Fruit fly (Drosophila melanogaster): ENCODE results near the gene CG15353.
A peak's percentile ranks its signal among the peaks of the same experiment; 100 is the strongest.

The CG15353 gene

DNA sequence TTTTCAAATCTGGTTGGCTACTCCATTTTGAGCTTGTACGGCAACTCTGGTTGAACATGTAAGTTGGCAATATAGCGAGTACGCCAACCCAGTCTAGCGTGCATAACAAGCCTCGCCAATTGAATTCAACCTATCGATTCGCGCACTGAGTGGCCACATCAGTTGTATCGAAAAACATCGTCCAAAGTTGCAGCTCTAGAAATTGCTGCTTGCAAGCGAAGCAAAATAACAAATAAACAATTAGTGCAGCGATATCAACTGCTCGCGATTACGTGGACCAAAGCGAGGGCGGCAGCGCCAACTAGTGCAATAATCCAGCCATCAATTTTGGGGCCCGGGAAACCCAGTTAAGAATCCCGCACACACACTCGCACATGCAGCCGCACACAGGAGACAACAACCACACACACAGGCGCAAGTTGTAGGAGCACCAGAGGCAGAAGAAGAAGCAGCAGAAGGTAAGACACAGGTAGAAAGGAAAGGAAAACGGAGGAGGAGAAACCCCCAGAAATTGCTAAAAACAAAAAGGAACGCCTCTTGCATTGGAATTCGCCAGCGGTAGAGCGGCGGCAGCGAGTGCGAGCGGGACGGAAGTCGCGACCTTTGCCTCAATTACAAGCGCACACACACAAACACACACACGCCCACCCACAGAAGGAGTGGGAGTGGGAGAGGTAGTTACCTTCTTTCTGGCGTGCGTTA lies 30.7 kb upstream of the CG15353 start (continued):
- TF ChIP-seq dmrt93B (GFP tag; optimal IDR thresholded peaks at IDR 0.05) (no peak), usp (GFP tag; optimal IDR thresholded peaks at IDR 0.05) (no peak), Hr78 (GFP tag; optimal IDR thresholded peaks at IDR 0.05) (no peak), Rel (GFP tag; optimal IDR thresholded peaks at IDR 0.05) (no peak), Rel (tag; optimal IDR thresholded peaks at IDR 0.05) (peak; percentile 71), jim (GFP tag; optimal IDR thresholded peaks at IDR 0.05) (no peak), br (GFP tag; optimal IDR thresholded peaks at IDR 0.05) (no peak), Hnf4 (GFP tag; optimal IDR thresholded peaks at IDR 0.05) (no peak), HLH106 (tag; optimal IDR thresholded peaks at IDR 0.05) (no peak), Myc (optimal IDR thresholded peaks at IDR 0.05) (peak; percentile 86)

DNA sequence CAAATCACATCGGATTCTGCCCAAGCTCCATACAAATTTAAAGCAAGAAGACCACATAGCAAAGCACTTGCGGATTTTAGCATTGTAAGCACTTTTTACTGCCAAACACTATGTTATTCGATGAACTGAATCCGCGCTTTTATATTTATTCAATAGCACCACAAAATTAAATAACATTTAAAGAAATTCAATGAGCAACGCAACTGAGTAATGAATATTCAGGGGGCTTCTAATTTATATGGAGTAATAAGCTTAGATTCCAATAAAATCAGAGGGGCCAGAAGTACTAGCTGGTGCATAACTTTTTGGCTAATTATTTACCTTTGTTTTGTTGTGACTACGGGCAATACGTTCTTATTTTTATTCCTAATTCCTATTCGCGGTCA lies 30.2 kb upstream of the CG15353 start, which contains the start of gene lectin-22C:
TSS of gene lectin-22C (minus strand) at position 101 of the 386 bp plus-strand sequence.
- TF ChIP-seq psq (GFP tag; optimal IDR thresholded peaks at IDR 0.05) (no peak), sage (GFP tag; optimal IDR thresholded peaks at IDR 0.05) (no peak), sv (GFP tag; optimal IDR thresholded peaks at IDR 0.05) (no peak), CG32264 (GFP tag; optimal IDR thresholded peaks at IDR 0.05) (no peak), Mio (GFP tag; optimal IDR thresholded peaks at IDR 0.05) (no peak), woc (GFP tag; optimal IDR thresholded peaks at IDR 0.05) (no peak), Myc (optimal IDR thresholded peaks at IDR 0.05) (no peak), usp (GFP tag; optimal IDR thresholded peaks at IDR 0.05) (no peak), lola (GFP tag; optimal IDR thresholded peaks at IDR 0.05) (no peak), Hnf4 (GFP tag; optimal IDR thresholded peaks at IDR 0.05) (no peak), CG9705 (GFP tag; optimal IDR thresholded peaks at IDR 0.05) (no peak), brk (GFP tag; optimal IDR thresholded peaks at IDR 0.05) (no peak), pan (optimal IDR thresholded peaks at IDR 0.05) (no peak), Dfd (GFP tag; optimal IDR thresholded peaks at IDR 0.05) (no peak), OdsH (GFP tag; optimal IDR thresholded peaks at IDR 0.05) (no peak)

DNA sequence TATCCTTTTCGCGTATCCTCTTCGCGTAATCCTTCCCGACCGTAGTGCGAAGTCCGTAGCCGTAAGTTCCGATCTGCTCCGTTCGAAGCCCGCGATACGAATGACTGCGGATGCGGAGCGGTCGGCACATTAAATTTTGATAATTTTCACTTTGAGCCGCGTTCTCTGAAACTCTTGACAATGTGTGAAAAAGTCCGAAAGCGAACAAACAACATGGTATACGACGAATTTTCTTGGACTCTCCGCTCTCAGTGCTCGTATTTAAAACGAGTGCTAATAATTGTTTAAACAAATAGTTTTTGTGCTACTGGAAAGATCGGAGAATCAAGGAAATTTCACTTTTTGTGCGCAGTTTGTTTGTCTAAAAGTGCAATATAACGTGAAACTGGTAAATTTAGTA lies 28.9 kb upstream of the CG15353 start, which contains the start of gene CG42296:
TSS of gene CG42296 (minus strand) at position 101 of the 400 bp plus-strand sequence.
- no peak for TF ChIP-seq Hr83 (GFP tag; optimal IDR thresholded peaks at IDR 0.05; ENCODE audit: poor library complexity, severe bottlenecking)
- no peak for TF ChIP-seq jim (GFP tag; optimal IDR thresholded peaks at IDR 0.05)
- no peak for TF ChIP-seq sv (GFP tag; optimal IDR thresholded peaks at IDR 0.05)
- no peak for TF ChIP-seq fru (GFP tag; optimal IDR thresholded peaks at IDR 0.05)
- TF ChIP-seq sage (GFP tag; optimal IDR thresholded peaks at IDR 0.05), result no peak
- no peak for TF ChIP-seq woc (GFP tag; optimal IDR thresholded peaks at IDR 0.05)
- no peak for TF ChIP-seq Jra (GFP tag; optimal IDR thresholded peaks at IDR 0.05)

DNA sequence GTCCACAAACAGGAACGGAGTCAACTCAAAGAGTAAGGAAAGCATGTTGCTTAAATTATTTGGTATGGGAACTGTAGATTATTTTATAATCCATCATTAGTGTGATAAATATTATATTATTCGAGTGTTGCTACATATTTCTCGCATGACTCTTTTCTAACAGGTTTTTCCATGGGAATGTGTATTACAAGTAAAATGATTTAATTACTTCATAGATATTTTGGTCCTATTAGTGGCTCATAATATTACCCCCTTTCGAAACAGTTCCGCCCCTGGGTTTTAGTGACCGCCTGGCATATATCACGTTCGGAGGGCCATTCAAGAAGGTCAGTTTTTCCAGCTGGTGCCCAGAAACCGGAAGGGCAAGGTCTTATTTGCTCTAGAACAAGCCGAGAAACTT lies 25.1 kb upstream of the CG15353 start:
- TF ChIP-seq Hr83 (GFP tag; optimal IDR thresholded peaks at IDR 0.05; ENCODE audit: poor library complexity, severe bottlenecking), result no peak
- no peak for TF ChIP-seq Dfd (GFP tag; optimal IDR thresholded peaks at IDR 0.05)
- TF ChIP-seq Myc (optimal IDR thresholded peaks at IDR 0.05), result no peak
- no peak for TF ChIP-seq br (GFP tag; optimal IDR thresholded peaks at IDR 0.05)
- TF ChIP-seq foxo (GFP tag; optimal IDR thresholded peaks at IDR 0.05), result no peak
- no peak for TF ChIP-seq ey (GFP tag; optimal IDR thresholded peaks at IDR 0.05)
- TF ChIP-seq OdsH (GFP tag; optimal IDR thresholded peaks at IDR 0.05), result no peak
- no peak for TF ChIP-seq Abd-B (GFP tag; optimal IDR thresholded peaks at IDR 0.05)
- TF ChIP-seq lola (GFP tag; optimal IDR thresholded peaks at IDR 0.05), result no peak
- TF ChIP-seq Mio (GFP tag; optimal IDR thresholded peaks at IDR 0.05), result no peak
- no peak for TF ChIP-seq GATAd (GFP tag; optimal IDR thresholded peaks at IDR 0.05)
- TF ChIP-seq Sp1 (GFP tag; optimal IDR thresholded peaks at IDR 0.05), result no peak
- no peak for TF ChIP-seq Vsx2 (GFP tag; optimal IDR thresholded peaks at IDR 0.05; ENCODE audit: partially characterized antibody)
- no peak for TF ChIP-seq sv (GFP tag; optimal IDR thresholded peaks at IDR 0.05)
- no peak for TF ChIP-seq dmrt93B (GFP tag; optimal IDR thresholded peaks at IDR 0.05)
- TF ChIP-seq h (GFP tag; optimal IDR thresholded peaks at IDR 0.05), result no peak

DNA sequence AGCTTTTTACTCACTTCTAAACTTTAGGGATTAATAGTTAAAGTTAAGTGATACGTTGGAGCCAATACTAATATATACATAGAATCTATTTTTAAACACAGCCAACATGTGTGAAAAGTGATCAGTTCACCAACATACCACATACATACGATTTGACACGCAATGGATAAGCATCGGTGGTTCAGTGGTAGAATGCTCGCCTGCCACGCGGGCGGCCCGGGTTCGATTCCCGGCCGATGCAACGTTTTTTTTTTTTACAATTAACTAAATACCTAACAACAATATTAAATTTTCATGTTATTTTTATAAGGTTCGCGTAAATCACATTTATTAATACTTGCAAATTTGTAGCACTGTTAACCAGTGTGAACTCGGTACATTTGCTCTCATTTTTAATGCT lies 24.5 kb upstream of the CG15353 start:
- TF ChIP-seq dl (GFP tag; optimal IDR thresholded peaks at IDR 0.05; ENCODE audit: insufficient read depth in 1 of 2, partially characterized antibody in 2 of 2) (no peak), usp (GFP tag; optimal IDR thresholded peaks at IDR 0.05) (no peak), sv (GFP tag; optimal IDR thresholded peaks at IDR 0.05) (no peak), Hr78 (GFP tag; optimal IDR thresholded peaks at IDR 0.05) (no peak), sage (GFP tag; optimal IDR thresholded peaks at IDR 0.05) (no peak), HLH106 (tag; optimal IDR thresholded peaks at IDR 0.05) (no peak), jim (GFP tag; optimal IDR thresholded peaks at IDR 0.05) (no peak), Dif (GFP tag; optimal IDR thresholded peaks at IDR 0.05; ENCODE audit: partially characterized antibody) (no peak), Abd-B (GFP tag; optimal IDR thresholded peaks at IDR 0.05) (no peak), Hnf4 (GFP tag; optimal IDR thresholded peaks at IDR 0.05) (no peak), OdsH (GFP tag; optimal IDR thresholded peaks at IDR 0.05) (no peak), Mio (GFP tag; optimal IDR thresholded peaks at IDR 0.05) (no peak), Hr83 (GFP tag; optimal IDR thresholded peaks at IDR 0.05; ENCODE audit: poor library complexity, severe bottlenecking) (no peak), Rel (GFP tag; optimal IDR thresholded peaks at IDR 0.05) (no peak), Rel (tag; optimal IDR thresholded peaks at IDR 0.05) (no peak)

Measured in whole organism, wandering third instar larva.